Worm (Caenorhabditis elegans): ENCODE data around the gene apc-17.

- TF ChIP-seq zfp-2 (tag; optimal IDR thresholded peaks at IDR 0.05): no peak
- peak; percentile 32 for TF ChIP-seq ama-1 (optimal IDR thresholded peaks at IDR 0.05)
These were observed 18.5 kb downstream of the apc-17 start, which contains the start of the genes rps-9 and lsm-1 for ce11 chrII:11126312-11127000.

Measured in whole organism, L4 larva.